Fruit fly (Drosophila melanogaster): Measurements from ENCODE around the gene CG13096.

CG13096 gene

DNA sequence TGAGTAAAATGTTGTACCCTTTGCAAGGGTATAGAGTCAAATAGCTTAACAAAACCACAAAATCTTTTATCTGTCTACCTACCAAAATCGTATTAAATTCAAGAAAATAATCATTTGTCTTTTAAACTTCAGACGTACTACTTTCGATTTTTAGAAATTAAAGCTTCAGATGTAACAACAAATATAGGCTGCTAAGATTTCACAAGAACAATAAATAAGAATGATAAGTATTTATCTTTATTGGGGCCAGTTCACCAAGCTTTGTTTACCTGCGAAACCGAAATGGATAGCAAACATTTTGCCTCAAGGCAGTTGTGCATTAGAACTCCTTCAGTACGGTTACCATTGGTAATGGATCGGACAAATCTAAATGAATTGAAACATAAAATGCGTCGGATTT, 21.2 kb downstream of the CG13096 start, which contains the start of gene CG43400:
CG43400 (plus strand) TSS at position 301 of the 400 bp plus-strand sequence.
- no peak for TF ChIP-seq CG17801 (GFP tag; optimal IDR thresholded peaks at IDR 0.05; ENCODE audit: partially characterized antibody)

DNA sequence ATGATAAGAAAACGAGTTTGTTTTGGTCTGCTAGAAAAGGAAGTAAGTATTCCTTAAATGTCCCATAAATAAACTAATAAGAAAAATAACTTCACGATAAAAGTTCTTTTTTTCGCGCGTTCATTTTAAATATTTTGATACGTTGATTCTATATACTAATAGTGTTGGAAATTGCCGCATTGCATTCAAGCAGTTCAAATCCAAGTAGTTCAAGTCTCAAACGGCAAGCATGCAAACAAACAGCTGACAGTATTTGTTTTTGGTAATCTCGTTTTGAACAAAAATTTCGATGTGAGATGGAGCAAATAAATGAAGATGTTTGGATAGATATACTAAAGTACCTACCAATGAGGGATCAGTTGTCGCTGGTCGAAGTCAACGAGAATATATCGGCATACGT, 22.9 kb downstream of the CG13096 start, which contains the start of gene CG13088:
CG13088 (plus strand) TSS at position 247 of the 400 bp plus-strand sequence.
- peak; percentile 44 for TF ChIP-seq CG17801 (GFP tag; optimal IDR thresholded peaks at IDR 0.05; ENCODE audit: partially characterized antibody)

DNA sequence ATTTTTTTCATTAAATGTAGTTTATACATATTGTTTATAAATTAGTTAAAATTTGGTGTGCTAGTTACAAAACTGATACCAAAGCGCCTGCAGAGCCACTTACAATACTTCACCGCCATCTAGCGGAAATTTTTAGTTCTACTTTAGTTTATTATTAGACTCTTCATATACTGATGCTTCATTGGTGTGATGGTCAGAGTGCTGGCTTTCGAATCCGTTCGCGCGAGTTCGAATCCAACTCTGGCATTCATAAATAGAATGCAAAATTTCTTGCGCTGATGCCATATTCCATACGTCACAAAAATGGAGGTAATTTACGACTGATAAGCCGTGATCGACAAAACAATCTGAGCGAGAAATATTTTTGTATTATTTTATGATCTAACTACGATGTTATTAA, 26.1 kb downstream of the CG13096 start:
- peak; percentile 60 for TF ChIP-seq CG17801 (GFP tag; optimal IDR thresholded peaks at IDR 0.05; ENCODE audit: partially characterized antibody)

DNA sequence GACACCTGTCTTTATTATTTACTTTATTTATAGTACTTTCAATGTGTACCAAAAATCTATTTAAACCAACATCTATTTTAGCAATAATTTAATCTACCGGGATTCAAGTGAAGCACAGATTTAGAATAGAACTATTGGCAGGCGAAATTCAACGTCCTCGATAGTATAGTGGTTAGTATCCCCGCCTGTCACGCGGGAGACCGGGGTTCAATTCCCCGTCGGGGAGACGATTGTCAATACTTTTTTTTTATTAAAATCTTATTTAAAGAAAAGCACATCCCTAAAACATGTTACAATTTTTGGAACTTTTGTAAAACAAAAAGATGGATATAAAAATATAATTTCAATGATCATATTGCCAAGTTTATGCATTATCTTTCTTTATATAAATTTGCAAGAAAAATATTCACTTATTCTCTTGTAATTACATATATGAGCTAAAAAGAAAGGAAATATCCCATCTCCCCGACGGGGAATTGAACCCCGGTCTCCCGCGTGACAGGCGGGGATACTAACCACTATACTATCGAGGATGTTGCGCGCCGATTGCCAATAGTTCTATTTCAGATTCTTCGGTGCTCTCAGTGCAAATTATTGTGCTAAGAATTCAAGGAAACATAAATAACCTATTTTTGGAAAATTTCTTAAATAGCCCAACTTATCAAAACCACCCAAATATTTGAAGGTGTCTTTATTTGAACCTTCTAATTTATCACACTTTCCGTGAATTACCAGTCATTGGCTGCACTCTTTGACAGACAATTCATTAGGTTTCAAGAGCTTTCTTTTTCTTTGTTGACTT, 29.8 kb downstream of the CG13096 start, which contains the start of gene CG43796:
CG43796 (plus strand) TSS at position 752 of the 802 bp plus-strand sequence.
- no peak for TF ChIP-seq CG17801 (GFP tag; optimal IDR thresholded peaks at IDR 0.05; ENCODE audit: partially characterized antibody)

DNA sequence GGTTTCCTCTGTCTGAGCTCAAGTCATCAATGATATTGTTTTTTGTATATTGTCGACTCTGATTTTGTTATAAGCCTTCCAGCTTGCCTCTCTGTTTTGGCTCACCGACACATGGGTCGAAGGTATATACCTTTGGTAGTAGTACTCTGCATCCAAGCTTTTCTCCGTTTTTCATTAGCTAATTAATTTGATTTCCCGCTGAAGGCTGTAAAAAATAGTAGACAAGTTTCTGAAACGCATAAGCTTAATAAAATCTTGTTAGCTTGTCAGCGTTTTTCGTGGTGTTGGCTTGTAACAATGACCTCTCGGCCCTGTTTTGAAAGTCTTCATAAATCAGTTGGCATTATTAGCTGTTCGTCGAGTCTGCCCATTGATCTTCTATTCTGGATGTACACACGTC, 30.8 kb downstream of the CG13096 start:
- no peak for TF ChIP-seq CG17801 (GFP tag; optimal IDR thresholded peaks at IDR 0.05; ENCODE audit: partially characterized antibody)

DNA sequence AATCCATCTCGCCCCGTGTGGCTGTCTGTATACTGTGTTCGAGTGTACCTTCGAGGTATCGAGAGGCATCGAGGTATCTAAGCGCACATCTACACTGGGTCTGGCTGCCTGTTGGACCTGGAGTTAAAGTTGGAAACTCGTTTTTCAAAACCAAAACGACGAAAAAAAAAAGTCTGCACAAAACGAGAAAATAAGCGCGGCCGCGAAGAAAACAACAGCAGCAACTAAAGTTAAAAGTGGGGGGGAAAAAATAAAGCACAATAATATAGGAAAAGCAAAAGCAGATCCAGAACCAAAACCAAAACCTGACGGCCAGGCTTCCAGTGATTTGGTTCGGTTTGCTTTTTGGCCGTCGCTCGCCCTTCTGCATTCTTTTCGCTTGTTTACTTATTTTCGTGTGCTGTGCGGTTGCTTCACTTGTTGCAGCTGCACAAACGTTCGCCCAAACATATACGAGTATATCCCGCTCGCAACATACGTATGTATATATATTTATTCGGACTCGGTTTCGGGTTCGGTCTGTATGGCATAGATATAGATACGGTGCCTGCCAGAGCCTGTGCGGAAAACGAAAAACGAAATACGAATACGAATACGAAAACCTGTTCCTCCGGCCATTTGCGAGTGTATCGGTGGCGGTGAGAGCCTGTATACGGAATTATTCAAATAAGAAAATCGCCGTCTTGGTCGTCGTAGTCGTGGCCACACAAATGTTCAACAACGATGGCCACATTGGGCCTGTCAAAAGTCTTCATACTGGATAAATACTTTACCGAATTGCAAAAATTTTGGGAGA, 32.6 kb downstream of the CG13096 start:
- TF ChIP-seq CG17801 (GFP tag; optimal IDR thresholded peaks at IDR 0.05; ENCODE audit: partially characterized antibody): no peak

DNA sequence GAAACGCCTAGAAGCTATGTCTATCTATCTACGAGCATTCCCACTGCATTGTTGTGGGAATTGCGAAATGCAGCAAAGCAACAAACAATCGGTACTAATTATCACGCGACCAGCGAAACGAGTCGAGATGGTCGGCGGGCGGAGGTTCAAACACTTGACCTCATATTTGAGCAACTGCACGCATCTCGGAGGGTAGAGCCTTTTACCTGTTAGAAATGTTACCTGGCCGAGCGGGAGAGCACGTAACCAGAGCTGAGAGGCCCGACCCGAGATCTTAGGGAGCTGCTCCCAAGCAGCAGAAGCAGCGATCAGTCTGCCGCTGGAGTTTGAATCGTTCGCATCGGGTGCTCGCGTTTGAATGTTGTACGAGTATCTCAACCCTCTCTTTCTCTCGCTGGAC, 33.3 kb downstream of the CG13096 start:
- TF ChIP-seq CG17801 (GFP tag; optimal IDR thresholded peaks at IDR 0.05; ENCODE audit: partially characterized antibody): no peak

DNA sequence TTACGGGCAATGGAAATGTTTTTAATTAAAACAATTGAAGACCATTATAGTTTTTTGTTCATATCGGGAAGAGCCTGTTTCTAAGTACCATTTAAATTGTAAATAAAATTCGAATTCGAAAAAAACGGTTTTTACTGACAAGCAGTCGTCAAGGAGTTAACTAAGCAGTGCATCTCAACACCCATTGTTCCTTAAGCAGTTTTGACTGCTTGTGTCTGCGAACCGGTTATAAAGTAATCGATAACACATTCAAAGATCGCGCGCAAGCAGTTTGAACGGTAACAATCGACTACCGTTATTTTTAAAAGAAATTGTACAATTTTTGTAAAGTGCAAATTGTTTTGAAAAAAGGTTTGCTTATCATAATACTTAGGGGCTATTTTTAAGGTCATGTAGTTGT, 33.7 kb downstream of the CG13096 start:
- TF ChIP-seq CG17801 (GFP tag; optimal IDR thresholded peaks at IDR 0.05; ENCODE audit: partially characterized antibody): no peak

DNA sequence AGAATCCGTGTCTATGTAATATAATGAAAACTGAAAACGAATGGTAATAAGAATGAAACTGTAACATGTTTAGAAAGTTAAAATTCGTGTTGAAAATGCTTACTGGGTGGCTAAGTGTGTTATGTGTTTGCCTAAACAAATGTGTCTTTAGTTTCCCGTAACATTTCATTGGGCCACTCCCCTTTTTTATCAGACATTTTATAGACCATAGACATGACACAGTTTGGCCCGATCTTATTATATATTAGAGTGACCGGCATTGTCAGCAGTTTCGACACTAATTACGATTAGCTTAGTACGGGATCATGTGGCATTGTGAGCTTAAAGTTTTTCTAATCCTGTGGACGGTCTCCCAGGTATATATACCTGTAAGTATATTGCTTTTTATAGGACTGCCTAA, 34.6 kb downstream of the CG13096 start, which contains the start of gene CheA29a:
CheA29a (plus strand) TSS at position 301 of the 400 bp plus-strand sequence.
- no peak for TF ChIP-seq CG17801 (GFP tag; optimal IDR thresholded peaks at IDR 0.05; ENCODE audit: partially characterized antibody)

DNA sequence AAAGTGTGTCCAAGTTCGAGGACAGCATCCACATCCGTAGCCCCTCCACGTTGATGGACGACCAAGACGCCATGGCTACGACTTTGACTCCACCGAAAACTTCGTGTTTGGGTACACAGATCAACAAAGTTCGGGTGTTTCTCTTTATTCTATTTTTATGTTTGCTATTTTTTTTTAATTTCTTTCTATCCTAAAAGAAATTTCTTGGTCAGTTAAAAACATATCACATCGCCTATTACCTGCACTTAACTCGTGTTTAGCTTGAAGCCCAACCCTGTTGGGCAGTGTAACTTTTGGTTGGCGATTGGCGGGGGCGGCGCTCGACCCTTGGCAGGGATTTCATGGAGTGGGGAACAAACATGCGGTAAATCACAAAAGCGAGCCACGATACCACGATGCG, 38.2 kb downstream of the CG13096 start:
- no peak for TF ChIP-seq CG17801 (GFP tag; optimal IDR thresholded peaks at IDR 0.05; ENCODE audit: partially characterized antibody)

DNA sequence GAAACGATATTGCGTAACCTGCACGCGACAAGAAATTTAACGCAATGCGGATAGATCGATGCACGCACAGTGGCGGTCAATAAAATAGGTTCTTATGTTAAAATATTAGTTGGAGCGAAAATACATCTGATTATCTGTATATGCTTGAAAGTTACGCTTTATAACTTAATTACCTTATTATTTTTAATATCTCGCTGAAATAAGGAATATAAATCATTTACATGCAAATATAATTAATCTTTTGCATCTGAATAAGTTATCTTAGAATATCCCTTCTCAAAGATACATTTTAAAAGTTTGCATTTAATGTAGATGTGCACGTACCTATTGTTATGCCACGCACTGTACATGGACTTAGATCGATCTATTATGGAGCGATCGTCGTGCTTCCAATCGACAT, 40.0 kb downstream of the CG13096 start:
- no peak for TF ChIP-seq CG17801 (GFP tag; optimal IDR thresholded peaks at IDR 0.05; ENCODE audit: partially characterized antibody)

DNA sequence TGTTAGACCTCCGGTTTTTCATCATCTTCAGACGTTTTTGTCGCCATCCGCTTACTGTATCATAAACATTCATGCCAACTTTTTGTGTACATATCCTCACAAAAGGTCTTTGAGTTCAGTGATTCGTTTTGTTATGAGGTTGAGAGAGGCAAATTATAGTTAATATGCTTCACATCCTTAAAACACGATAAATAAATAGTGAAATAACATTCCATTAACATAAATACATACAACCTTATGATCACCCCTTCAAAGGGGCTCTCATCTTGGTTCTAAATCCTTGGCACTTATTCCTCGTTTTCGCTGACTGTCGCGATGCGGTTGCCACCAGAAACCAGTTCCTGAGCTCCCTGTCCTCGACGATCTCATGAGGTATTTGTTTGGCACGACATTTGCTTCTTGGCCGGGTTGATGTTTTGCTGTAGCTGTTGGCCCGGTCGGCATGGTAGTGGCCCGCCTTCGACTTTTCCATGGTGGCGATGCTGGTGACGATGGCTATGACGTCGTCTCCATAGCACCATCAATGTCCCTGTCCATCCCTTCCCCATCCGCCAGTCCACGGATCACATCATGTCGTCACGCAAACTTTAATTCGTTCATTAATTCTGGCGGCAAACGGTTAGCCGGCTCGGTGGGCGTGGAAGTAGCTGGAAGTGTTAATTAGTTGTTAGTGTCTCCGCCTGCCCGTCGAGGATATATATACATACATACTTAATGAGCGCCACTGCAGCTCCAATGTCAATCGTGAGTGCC, 42.6 kb downstream of the CG13096 start:
- no peak for TF ChIP-seq CG17801 (GFP tag; optimal IDR thresholded peaks at IDR 0.05; ENCODE audit: partially characterized antibody)

DNA sequence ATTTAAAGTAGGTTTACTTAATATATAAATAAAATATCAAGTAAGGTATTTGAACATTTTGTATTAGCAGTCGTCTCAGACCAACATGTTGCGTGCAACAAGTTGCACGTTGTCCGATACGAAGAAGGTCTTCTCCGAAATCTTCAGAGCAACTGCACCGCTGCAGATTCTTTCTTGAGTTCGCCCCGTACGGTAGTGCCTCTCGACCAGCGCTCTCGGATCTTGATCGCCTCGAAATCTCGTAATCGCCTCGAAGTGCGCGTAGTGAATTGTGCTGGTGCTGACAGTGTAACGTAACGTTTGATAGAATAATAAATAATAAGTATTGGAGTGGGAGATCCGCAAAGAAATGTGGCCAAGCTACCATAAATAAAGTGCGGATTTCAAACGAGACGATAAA, 45.0 kb downstream of the CG13096 start, which contains the start of gene dachs:
dachs (plus strand) TSS at position 175 of the 400 bp plus-strand sequence.
- TF ChIP-seq CG17801 (GFP tag; optimal IDR thresholded peaks at IDR 0.05; ENCODE audit: partially characterized antibody): no peak

DNA sequence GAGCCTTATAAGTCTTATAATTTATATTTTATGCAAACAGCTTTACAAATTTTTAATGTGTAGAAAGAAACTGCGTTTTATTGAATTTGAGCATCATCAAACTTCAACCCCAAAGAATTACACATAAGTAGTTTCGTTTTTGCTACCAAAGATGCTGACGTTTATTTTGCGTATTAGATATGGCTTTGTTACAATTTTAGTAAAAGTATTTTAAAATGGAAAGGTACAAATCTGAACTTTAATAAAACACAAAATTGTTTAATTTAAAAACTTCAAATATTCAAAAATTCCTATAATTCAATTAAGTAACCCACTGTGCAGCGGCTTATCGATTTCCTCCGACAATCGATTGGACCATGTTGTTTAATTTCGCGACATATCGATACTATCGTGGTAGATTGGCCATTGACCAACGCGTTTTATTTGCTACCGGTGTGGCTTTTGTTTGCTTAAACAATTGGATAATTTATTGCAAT, 47.5 kb downstream of the CG13096 start, which contains the start of gene prg:
prg (plus strand) TSS at position 382 of the 476 bp plus-strand sequence.
- peak; percentile 78 for TF ChIP-seq CG17801 (GFP tag; optimal IDR thresholded peaks at IDR 0.05; ENCODE audit: partially characterized antibody)

All from ovary, adult (tissue).